Worm (Caenorhabditis elegans): ENCODE results near the gene cest-33.

DNA sequence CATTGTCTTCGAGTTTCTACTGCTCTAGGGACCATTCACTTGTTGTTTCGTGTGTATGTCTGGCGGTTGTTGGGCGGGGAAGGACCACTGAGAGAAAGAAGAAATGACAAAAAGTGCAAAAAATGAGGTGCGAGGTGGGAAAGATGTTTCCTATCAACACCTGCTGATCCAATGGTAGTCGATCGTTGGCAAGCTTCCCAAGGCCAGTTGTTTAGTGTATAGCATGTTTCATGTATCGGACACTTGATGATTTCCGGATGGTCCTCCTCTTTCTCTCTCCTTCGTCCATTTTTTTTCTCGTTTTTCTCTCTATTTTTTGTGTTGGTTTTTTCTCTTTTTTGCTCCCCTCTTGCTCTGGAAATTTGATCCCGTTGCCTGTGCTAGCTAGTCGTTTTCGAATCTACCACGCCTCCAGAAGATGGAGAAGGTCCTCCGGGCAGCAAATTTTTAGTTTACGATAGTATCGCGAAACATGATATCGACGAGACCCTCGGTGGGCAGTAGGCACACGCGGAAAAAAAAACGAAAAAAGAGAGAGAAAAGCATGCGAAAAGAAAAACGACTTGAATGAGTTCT, 19.3 kb downstream of the cest-33 start:
- no peak for TF ChIP-seq zag-1 (tag; optimal IDR thresholded peaks at IDR 0.05)
- no peak for TF ChIP-seq alr-1 (tag; optimal IDR thresholded peaks at IDR 0.05)
- TF ChIP-seq Y55F3AM.14 (GFP tag; optimal IDR thresholded peaks at IDR 0.05): peak; percentile 50
- no peak for TF ChIP-seq nhr-237 (tag; optimal IDR thresholded peaks at IDR 0.05)
- no peak for TF ChIP-seq ceh-16 (tag; optimal IDR thresholded peaks at IDR 0.05)
- TF ChIP-seq nhr-21 (tag; optimal IDR thresholded peaks at IDR 0.05): no peak
- no peak for TF ChIP-seq nhr-11 (tag; optimal IDR thresholded peaks at IDR 0.05)
- no peak for TF ChIP-seq elt-1 (tag; optimal IDR thresholded peaks at IDR 0.05)
- TF ChIP-seq crh-2 (tag; optimal IDR thresholded peaks at IDR 0.05): no peak

Measured in whole organism, L2 larva.